Fruit fly (Drosophila melanogaster) whole organism, embryonic: ENCODE results near the gene COX7AL2.

Experiments used
- Ada2b ChIP-seq: fragments of 200-800 bp; sonication (Bioruptor generic); IDR thresholded peaks from 2 replicates; pipeline ENCODE4 v1.3.6; 2022; ENCODE audit warnings: missing biosample characterization, missing genetic modification characterization
- B-H2 ChIP-seq: fragments of 200-800 bp; sonication (Bioruptor generic); optimal IDR thresholded peaks from 2 replicates; lab custom pipeline; 2018; ENCODE audit warnings: missing biosample characterization, mild to moderate bottlenecking, missing genetic modification characterization
- CG10267 ChIP-seq: fragments of 200-800 bp; sonication (Bioruptor generic); optimal IDR thresholded peaks from 2 replicates; lab custom pipeline; 2018; ENCODE audit warnings: missing biosample characterization, mild to moderate bottlenecking, missing genetic modification characterization, moderate library complexity
- CG10543 ChIP-seq: fragments of 200-800 bp; sonication (Bioruptor generic); optimal IDR thresholded peaks from 3 replicates; lab custom pipeline; 2017; ENCODE audit warnings: missing biosample characterization, mild to moderate bottlenecking, missing genetic modification characterization, moderate library complexity
- CG13775 ChIP-seq: fragments of 200-800 bp; sonication (Bioruptor generic); optimal IDR thresholded peaks from 3 replicates; lab custom pipeline; 2017; ENCODE audit warnings: missing biosample characterization, mild to moderate bottlenecking, missing genetic modification characterization
- CG14710 ChIP-seq: fragments of 200-800 bp; sonication (Bioruptor generic); optimal IDR thresholded peaks from 3 replicates; lab custom pipeline; 2019; ENCODE audit warnings: missing biosample characterization, mild to moderate bottlenecking, missing genetic modification characterization, moderate library complexity
- CG1529 ChIP-seq: fragments of 200-800 bp; sonication (Bioruptor generic); optimal IDR thresholded peaks from 3 replicates; lab custom pipeline; 2018; ENCODE audit warnings: missing biosample characterization, missing genetic modification characterization
- CG15696 ChIP-seq: fragments of 200-800 bp; sonication (Bioruptor generic); optimal IDR thresholded peaks from 2 replicates; lab custom pipeline; 2019; ENCODE audit warnings: missing biosample characterization, mild to moderate bottlenecking, missing genetic modification characterization, moderate library complexity
- CG16779 ChIP-seq: fragments of 200-800 bp; sonication (Bioruptor generic); IDR thresholded peaks from 2 replicates; pipeline ENCODE4 v1.3.6; 2022; ENCODE audit warnings: missing biosample characterization, missing genetic modification characterization
- CG2875 ChIP-seq: fragments of 200-800 bp; sonication (Bioruptor generic); optimal IDR thresholded peaks from 2 replicates; lab custom pipeline; 2017; ENCODE audit warnings: missing biosample characterization, mild to moderate bottlenecking, missing genetic modification characterization, missing genetic modification reagents
- CG3407 ChIP-seq: fragments of 200-800 bp; sonication (Bioruptor generic); optimal IDR thresholded peaks from 2 replicates; lab custom pipeline; 2018; ENCODE audit warnings: missing biosample characterization, mild to moderate bottlenecking, missing genetic modification characterization
- CG4328 ChIP-seq: fragments of 200-800 bp; sonication (Bioruptor generic); optimal IDR thresholded peaks from 3 replicates; lab custom pipeline; 2017; ENCODE audit warnings: missing biosample characterization, missing genetic modification reagents, missing genetic modification characterization
- CG4820 ChIP-seq: fragments of 200-800 bp; sonication (Bioruptor generic); optimal IDR thresholded peaks from 3 replicates; lab custom pipeline; 2016; ENCODE audit warnings: missing biosample characterization, missing genetic modification characterization
- CG7357 ChIP-seq: fragments of 200-800 bp; sonication (Bioruptor generic); IDR thresholded peaks from 3 replicates; pipeline ENCODE4 v1.3.6; 2022; ENCODE audit warnings: missing biosample characterization, missing genetic modification characterization
- CG7372 ChIP-seq: fragments of 200-800 bp; sonication (Bioruptor generic); IDR thresholded peaks from 2 replicates; pipeline ENCODE4 v1.3.6; 2022; ENCODE audit warnings: missing biosample characterization, missing genetic modification characterization
- CG7786 ChIP-seq: fragments of 200-800 bp; sonication (Bioruptor generic); optimal IDR thresholded peaks from 2 replicates; lab custom pipeline; 2016; ENCODE audit warnings: missing biosample characterization, missing genetic modification characterization
- CG8388 ChIP-seq: fragments of 200-800 bp; sonication (Bioruptor generic); optimal IDR thresholded peaks from 2 replicates; lab custom pipeline; 2019; ENCODE audit warnings: missing biosample characterization, mild to moderate bottlenecking, missing genetic modification characterization, moderate library complexity
- CG9817 ChIP-seq: fragments of 200-800 bp; sonication (Bioruptor generic); optimal IDR thresholded peaks from 2 replicates; lab custom pipeline; 2018; ENCODE audit warnings: missing biosample characterization, mild to moderate bottlenecking, missing genetic modification characterization, moderate library complexity
- CG9876 ChIP-seq: fragments of 200-800 bp; sonication (Bioruptor generic); optimal IDR thresholded peaks from 2 replicates; lab custom pipeline; 2016; ENCODE audit warnings: missing biosample characterization, missing genetic modification characterization
- Dad ChIP-seq: fragments of 200-800 bp; sonication (Bioruptor generic); optimal IDR thresholded peaks from 3 replicates; lab custom pipeline; 2016; ENCODE audit warnings: missing biosample characterization, missing genetic modification characterization
- Deaf1 ChIP-seq: fragments of 200-800 bp; optimal IDR thresholded peaks from 3 replicates; lab custom pipeline; 2019; ENCODE audit warnings: missing biosample characterization, mild to moderate bottlenecking, missing genetic modification characterization, moderate library complexity
- Doc3 ChIP-seq: fragments of 200-800 bp; sonication (Bioruptor generic); IDR thresholded peaks from 3 replicates; pipeline ENCODE4 v1.3.6; 2022; ENCODE audit warnings: missing biosample characterization, missing genetic modification characterization; ENCODE audit not compliant: partially characterized antibody
- H2.0 ChIP-seq: fragments of 200-800 bp; sonication (Bioruptor generic); IDR thresholded peaks from 2 replicates; pipeline ENCODE4 v1.3.6; 2022; ENCODE audit warnings: missing biosample characterization, missing genetic modification characterization
- HLHmδ ChIP-seq: fragments of 200-800 bp; sonication (Bioruptor generic); optimal IDR thresholded peaks from 2 replicates; lab custom pipeline; 2018; ENCODE audit warnings: missing biosample characterization, mild to moderate bottlenecking, missing genetic modification characterization, moderate library complexity
- HmgZ ChIP-seq: fragments of 200-800 bp; sonication (Bioruptor generic); optimal IDR thresholded peaks from 2 replicates; lab custom pipeline; 2018; ENCODE audit warnings: missing biosample characterization, mild to moderate bottlenecking, missing genetic modification characterization
- Hmr ChIP-seq: fragments of 200-800 bp; sonication (Bioruptor generic); optimal IDR thresholded peaks from 3 replicates; lab custom pipeline; 2017; ENCODE audit warnings: mild to moderate bottlenecking, missing biosample characterization, missing genetic modification reagents, missing genetic modification characterization
- Jarid2 ChIP-seq: fragments of 200-800 bp; sonication (Bioruptor generic); optimal IDR thresholded peaks from 3 replicates; lab custom pipeline; 2017; ENCODE audit warnings: mild to moderate bottlenecking, missing biosample characterization, missing genetic modification reagents, missing genetic modification characterization
- NK7.1 ChIP-seq: fragments of 200-800 bp; sonication (Bioruptor generic); optimal IDR thresholded peaks from 3 replicates; lab custom pipeline; 2016; ENCODE audit warnings: missing biosample characterization, missing genetic modification characterization
- Nf-YC ChIP-seq: fragments of 200-800 bp; optimal IDR thresholded peaks from 3 replicates; lab custom pipeline; 2019; ENCODE audit warnings: missing biosample characterization, mild to moderate bottlenecking, missing genetic modification characterization, moderate library complexity
- Optix ChIP-seq: fragments of 200-800 bp; sonication (Bioruptor generic); IDR thresholded peaks from 3 replicates; pipeline ENCODE4 v1.3.6; 2022; ENCODE audit warnings: missing biosample characterization, missing genetic modification characterization
- Pdp1 ChIP-seq, 2 experiments: fragments of 200-800 bp; sonication (Bioruptor generic); optimal IDR thresholded peaks; 3 replicates each; lab custom pipeline; 2016; ENCODE audit warnings: missing biosample characterization in 2 of 2, missing genetic modification characterization in 2 of 2, mild to moderate bottlenecking in 1 of 2, moderate library complexity in 1 of 2
- Rfx ChIP-seq: fragments of 200-800 bp; sonication (Bioruptor generic); IDR thresholded peaks from 2 replicates; pipeline ENCODE4 v1.3.6; 2022; ENCODE audit warnings: missing biosample characterization, missing genetic modification characterization
- Rx ChIP-seq: fragments of 200-800 bp; sonication (Bioruptor generic); IDR thresholded peaks from 2 replicates; pipeline ENCODE4 v1.3.6; 2022; ENCODE audit warnings: missing biosample characterization, missing genetic modification characterization
- Scr ChIP-seq: fragments of 200-800 bp; sonication (Bioruptor generic); IDR thresholded peaks from 2 replicates; pipeline ENCODE4 v1.3.6; 2022; ENCODE audit warnings: missing biosample characterization, missing genetic modification characterization; ENCODE audit not compliant: partially characterized antibody
- Sry-δ ChIP-seq: fragments of 200-800 bp; sonication (Bioruptor generic); optimal IDR thresholded peaks from 2 replicates; lab custom pipeline; 2016; ENCODE audit warnings: missing biosample characterization, missing genetic modification characterization
- Stat92E ChIP-seq, 3 experiments: fragments of >200 bp in 2 of 3; fragments of 200-800 bp in 1 of 3; sonication (Bioruptor generic) in 1 of 3; optimal IDR thresholded peaks; 2 replicates each; lab custom pipeline; 2017 to 2019; ENCODE audit warnings: missing biosample characterization in 3 of 3, missing genetic modification characterization in 3 of 3, mild to moderate bottlenecking in 1 of 3, moderate library complexity in 1 of 3
- Usf ChIP-seq: fragments of 200-800 bp; sonication (Bioruptor generic); optimal IDR thresholded peaks from 2 replicates; lab custom pipeline; 2017; ENCODE audit warnings: missing genotype, missing biosample characterization, missing genetic modification characterization
- ase ChIP-seq: fragments of 200-800 bp; sonication (Bioruptor generic); IDR thresholded peaks from 3 replicates; pipeline ENCODE4 v1.3.6; 2022; ENCODE audit warnings: missing biosample characterization, missing genetic modification characterization
- cad ChIP-seq: fragments of >200 bp; optimal IDR thresholded peaks from 2 replicates; lab custom pipeline; 2017; ENCODE audit warnings: missing biosample characterization, missing genetic modification characterization
- caup ChIP-seq: fragments of 200-800 bp; sonication (Bioruptor generic); optimal IDR thresholded peaks from 3 replicates; lab custom pipeline; 2017; ENCODE audit warnings: missing biosample characterization, mild to moderate bottlenecking, missing genetic modification characterization, moderate library complexity; ENCODE audit not compliant: severe bottlenecking
- crp ChIP-seq, 2 experiments: fragments of 200-800 bp; sonication (Bioruptor generic); optimal IDR thresholded peaks; 2 replicates in 1 of 2; 3 replicates in 1 of 2; lab custom pipeline; 2017; ENCODE audit warnings: missing biosample characterization in 2 of 2, missing genetic modification characterization in 2 of 2, mild to moderate bottlenecking in 1 of 2, moderate library complexity in 1 of 2
- gfzf ChIP-seq: fragments of 200-800 bp; sonication (Bioruptor generic); optimal IDR thresholded peaks from 2 replicates; lab custom pipeline; 2016; ENCODE audit warnings: missing biosample characterization, mild to moderate bottlenecking, missing genetic modification characterization, moderate library complexity
- lola ChIP-seq, 3 experiments: fragments of >200 bp in 2 of 3; fragments of 200-800 bp in 1 of 3; sonication (Bioruptor generic) in 1 of 3; optimal IDR thresholded peaks; 2 replicates each; lab custom pipeline; 2017 to 2019; ENCODE audit warnings: missing biosample characterization in 3 of 3, missing genetic modification characterization in 3 of 3, mild to moderate bottlenecking in 1 of 3, moderate library complexity in 1 of 3
- pho ChIP-seq: fragments of 200-800 bp; sonication (Bioruptor generic); optimal IDR thresholded peaks from 2 replicates; lab custom pipeline; 2016; ENCODE audit warnings: missing biosample characterization, missing genetic modification characterization
- pros ChIP-seq: fragments of 200-800 bp; sonication (Bioruptor generic); optimal IDR thresholded peaks from 3 replicates; lab custom pipeline; 2019; ENCODE audit warnings: missing biosample characterization, mild to moderate bottlenecking, missing genetic modification characterization, moderate library complexity
- sens-2 ChIP-seq: fragments of 200-800 bp; sonication (Bioruptor generic); IDR thresholded peaks from 2 replicates; pipeline ENCODE4 v1.3.6; 2022; ENCODE audit warnings: missing biosample characterization, missing genetic modification characterization
- sna ChIP-seq: fragments of 200-800 bp; sonication (Bioruptor generic); IDR thresholded peaks from 2 replicates; pipeline ENCODE4 v1.3.6; 2022; ENCODE audit warnings: missing biosample characterization, missing genetic modification characterization; ENCODE audit not compliant: partially characterized antibody
- tio ChIP-seq: fragments of 200-800 bp; sonication (Bioruptor generic); optimal IDR thresholded peaks from 2 replicates; lab custom pipeline; 2017; ENCODE audit warnings: missing biosample characterization, missing genetic modification characterization, inconsistent platforms

The COX7AL2 gene

DNA sequence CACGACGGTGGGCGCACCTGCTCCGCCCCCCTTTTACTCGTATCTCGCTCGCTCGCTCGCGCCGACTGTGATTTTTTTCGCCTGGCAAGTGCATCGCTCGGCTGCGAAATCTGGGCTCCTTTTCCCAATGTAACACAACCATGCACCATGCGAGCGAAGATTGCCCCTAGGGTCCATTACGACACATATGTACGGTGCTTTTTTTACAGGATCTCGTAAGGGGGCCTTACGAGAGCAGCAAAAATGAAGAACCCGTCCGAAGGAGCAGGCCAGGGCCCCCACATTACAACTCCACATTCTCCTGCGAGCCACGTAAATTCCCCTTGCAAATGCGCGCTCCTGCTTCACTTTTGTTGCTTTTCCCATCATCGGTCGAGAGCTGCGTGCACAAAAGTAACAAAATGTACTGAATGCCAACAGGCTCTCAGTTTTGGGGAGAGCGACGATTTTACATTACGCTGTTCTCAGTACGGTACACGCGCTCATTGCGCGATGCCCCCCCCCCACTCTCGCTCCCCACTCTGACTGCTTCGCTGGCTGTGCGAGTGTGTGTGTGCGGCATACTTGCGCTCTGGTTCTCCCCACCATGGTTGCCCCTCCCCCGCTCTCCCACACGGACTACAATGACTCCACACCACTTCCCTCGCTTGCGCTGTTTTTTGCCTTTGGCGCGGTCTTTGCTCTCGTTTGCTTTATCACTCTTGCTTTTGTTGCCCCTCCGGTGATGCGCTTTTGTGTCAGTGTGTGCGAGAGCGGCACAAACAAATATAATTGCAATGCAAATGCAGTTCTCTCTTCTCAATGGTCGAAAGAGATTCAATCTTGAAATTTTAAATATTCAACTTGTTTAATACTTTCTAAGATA is 5.4 kb upstream of the COX7AL2 start (continued):
- TF ChIP-seq CG7786 = no peak
- TF ChIP-seq pros (GFP tag; lab: Kevin White, UChicago) = peak; percentile 65
- TF ChIP-seq Rx (GFP tag; lab: Robert Waterston, UW) = no peak
- TF ChIP-seq CG7372 (GFP tag; lab: Robert Waterston, UW) = no peak
- TF ChIP-seq Stat92E (GFP tag; optimal IDR thresholded peaks at IDR 0.05; lab: Kevin White, UChicago) = no peak
- TF ChIP-seq CG3407 = no peak
- TF ChIP-seq HmgZ (tag; lab: Kevin White, UChicago) = no peak
- no peak for TF ChIP-seq ase (GFP tag; lab: Robert Waterston, UW)
- no peak for TF ChIP-seq H2.0 (GFP tag; lab: Robert Waterston, UW)
- TF ChIP-seq CG14710 (tag; lab: Kevin White, UChicago) = no peak
- TF ChIP-seq CG1529 (GFP tag; lab: Kevin White, UChicago) = no peak
- TF ChIP-seq Doc3 = no peak
- TF ChIP-seq B-H2 (GFP tag; lab: Kevin White, UChicago) = no peak
- 0 out of 2 replicates have a peak, but pooled peaks have one; percentile 13 for TF ChIP-seq Scr
- no peak for TF ChIP-seq crp (GFP tag; optimal IDR thresholded peaks at IDR 0.05; lab: Kevin White, UChicago)
- TF ChIP-seq Pdp1 (GFP tag; optimal IDR thresholded peaks at IDR 0.05; lab: Kevin White, UChicago) = peak in 1 of 2 experiments; percentile 37
- no peak for TF ChIP-seq cad
- peak; percentile 88 for TF ChIP-seq HLHmδ (GFP tag; lab: Kevin White, UChicago)
- peak; percentile 53 for TF ChIP-seq CG10543
- TF ChIP-seq CG10267 (tag; lab: Kevin White, UChicago) = no peak
- TF ChIP-seq caup (GFP tag; lab: Kevin White, UChicago) = peak; percentile 21
- no peak for TF ChIP-seq CG4820 (GFP tag; lab: Kevin White, UChicago)
- TF ChIP-seq CG16779 (GFP tag; lab: Robert Waterston, UW) = no peak
- TF ChIP-seq Jarid2 = no peak
- no peak for TF ChIP-seq lola (GFP tag; optimal IDR thresholded peaks at IDR 0.05; lab: Kevin White, UChicago)
- no peak for TF ChIP-seq CG9817 (tag; lab: Kevin White, UChicago)
- TF ChIP-seq tio (GFP tag; lab: Kevin White, UChicago) = no peak
- no peak for TF ChIP-seq CG7357
- no peak for TF ChIP-seq CG13775 (GFP tag; lab: Kevin White, UChicago)
- TF ChIP-seq Sry-δ = no peak
- TF ChIP-seq pho (GFP tag; lab: Kevin White, UChicago) = no peak
- TF ChIP-seq Nf-YC (tag; lab: Kevin White, UChicago) = peak; percentile 57
- no peak for TF ChIP-seq gfzf (GFP tag; lab: Kevin White, UChicago)
- TF ChIP-seq Hmr = no peak
- no peak for TF ChIP-seq NK7.1
- TF ChIP-seq Ada2b (GFP tag; lab: Robert Waterston, UW) = no peak
- no peak for TF ChIP-seq CG9876
- TF ChIP-seq CG15696 (tag; lab: Kevin White, UChicago) = no peak
- TF ChIP-seq CG8388 (GFP tag; lab: Kevin White, UChicago) = no peak
- TF ChIP-seq CG2875 (GFP tag; lab: Kevin White, UChicago) = no peak
- peak; percentile 38; the same call in 1 of the 2 replicates for TF ChIP-seq sna (GFP tag; lab: Robert Waterston, UW)
- TF ChIP-seq sens-2 = no peak
- no peak for TF ChIP-seq Usf (GFP tag; lab: Kevin White, UChicago)
- peak; percentile 53 for TF ChIP-seq Deaf1 (tag; lab: Kevin White, UChicago)
- TF ChIP-seq CG4328 (GFP tag; lab: Kevin White, UChicago) = no peak
- no peak for TF ChIP-seq Optix (GFP tag; lab: Robert Waterston, UW)
- no peak for TF ChIP-seq Dad
- no peak for TF ChIP-seq Rfx (GFP tag; lab: Robert Waterston, UW)
